Worm (Caenorhabditis elegans) whole organism, dauer: ENCODE data around the gene K01F9.2.

Source experiments
- unc-62 ChIP-seq: sonication (generic microtip); optimal IDR thresholded peaks from 2 replicates; lab custom pipeline; 2017; ENCODE audit warnings: missing biosample characterization, missing genetic modification reagents, missing genetic modification characterization

K01F9.2 gene

ce11 chrIII:8889931-8890330 is 13.0 kb upstream of the K01F9.2 start, which contains the start of gene lnkn-1:
Gene lnkn-1, plus strand, starts transcription at chrIII:8890231.
- no peak for TF ChIP-seq unc-62 (GFP tag; lab: Kevin White, UChicago)

DNA sequence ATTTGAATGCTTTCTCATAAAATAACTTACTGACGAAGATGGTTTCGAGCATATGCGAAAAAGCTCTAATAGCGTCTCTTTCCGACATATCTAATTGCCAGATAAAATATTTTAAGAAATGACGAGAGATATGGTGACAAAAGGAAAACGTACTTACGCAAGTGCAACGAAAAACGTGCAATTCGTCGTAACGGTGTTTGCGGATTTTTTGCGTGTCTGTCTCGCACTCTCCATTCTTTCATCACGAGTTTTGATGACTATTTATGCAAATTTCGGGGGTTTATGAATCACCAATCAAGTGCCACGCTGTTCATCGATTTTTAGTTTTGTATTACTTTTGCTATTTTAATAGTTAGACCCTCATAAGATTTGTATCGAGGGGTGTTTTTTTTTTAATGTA is 12.0 kb upstream of the K01F9.2 start, which contains the start of gene ZK637.14:
Gene ZK637.14, minus strand, starts transcription at position 201 of the 400 bp plus-strand sequence.
- no peak for TF ChIP-seq unc-62 (GFP tag; lab: Kevin White, UChicago)

- TF ChIP-seq unc-62 (GFP tag; lab: Kevin White, UChicago) = no peak
These were observed 10.4 kb upstream of the K01F9.2 start, which contains the start of gene famh-136 for ce11 chrIII:8887184-8887801. Gene famh-136, plus strand, starts transcription at chrIII:8887751.

ce11 chrIII:8886309-8886708 is 9.4 kb upstream of the K01F9.2 start:
- TF ChIP-seq unc-62 (GFP tag; lab: Kevin White, UChicago) = no peak

- no peak for TF ChIP-seq unc-62 (GFP tag; lab: Kevin White, UChicago)
These were observed 8.2 kb upstream of the K01F9.2 start, which contains the start of gene svop-1 for ce11 chrIII:8885150-8885549. Gene svop-1, minus strand, starts transcription at chrIII:8885488.

- no peak for TF ChIP-seq unc-62 (GFP tag; lab: Kevin White, UChicago)
These were observed 5.4 kb upstream of the K01F9.2 start for ce11 chrIII:8882333-8882732.

ce11 chrIII:8878960-8879359 is 2.0 kb upstream of the K01F9.2 start:
- no peak for TF ChIP-seq unc-62 (GFP tag; lab: Kevin White, UChicago)

DNA sequence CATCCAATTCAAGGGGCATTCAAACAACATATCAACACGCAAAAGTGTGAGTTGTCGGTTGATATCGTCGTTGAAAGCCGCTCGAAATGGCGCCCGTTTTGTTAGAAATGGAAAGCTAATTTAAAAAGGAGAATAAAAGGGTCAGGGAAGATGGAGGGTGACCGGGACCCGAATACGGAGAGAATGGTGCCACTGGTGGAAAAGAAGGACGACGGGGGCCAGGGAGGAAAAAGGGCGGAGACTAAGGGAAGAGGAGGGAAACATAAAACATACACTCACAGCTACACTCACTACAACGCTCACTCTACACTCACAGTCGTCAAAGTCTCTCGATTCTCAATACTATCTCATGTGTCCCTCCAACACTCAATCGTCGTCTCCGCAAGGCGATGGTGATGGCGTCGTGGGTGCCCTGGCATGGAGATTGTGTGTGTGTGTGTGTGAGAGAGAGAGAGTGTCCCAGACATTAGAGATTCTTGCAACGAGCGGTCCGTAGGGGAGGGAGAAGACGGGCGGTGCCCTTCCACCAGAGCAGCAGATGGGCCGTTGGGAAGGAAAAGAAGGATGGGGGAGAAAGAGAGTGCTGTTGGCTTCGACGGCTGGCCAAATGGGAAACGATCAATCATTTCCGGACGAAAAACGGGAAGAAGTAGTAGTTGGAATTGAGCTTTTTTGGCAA is 2.8 kb downstream of the K01F9.2 start:
- TF ChIP-seq unc-62 (GFP tag; lab: Kevin White, UChicago) = no peak

- TF ChIP-seq unc-62 (GFP tag; lab: Kevin White, UChicago) = no peak
These were observed 3.9 kb downstream of the K01F9.2 start for ce11 chrIII:8873045-8873457.

DNA sequence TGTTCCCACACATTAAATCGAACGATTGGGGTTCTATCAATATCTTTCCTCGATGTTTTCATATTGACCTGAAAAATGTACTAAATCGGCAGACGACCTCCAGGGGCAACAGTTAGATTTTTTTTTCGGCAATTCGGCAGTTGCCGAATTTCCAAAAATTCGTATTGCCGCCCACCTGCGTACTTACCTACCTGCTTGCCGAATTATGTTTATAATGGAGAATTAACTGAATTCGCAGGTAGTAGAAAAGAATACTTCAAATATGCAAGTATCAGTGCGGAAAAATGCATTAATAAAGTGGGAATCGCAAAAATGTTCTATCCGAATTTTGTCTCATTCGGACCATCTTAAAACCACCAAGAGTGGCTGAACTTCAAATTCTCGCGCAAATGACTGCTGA is 7.3 kb downstream of the K01F9.2 start:
- TF ChIP-seq unc-62 (GFP tag; lab: Kevin White, UChicago) = no peak

ce11 chrIII:8867922-8868655 is 8.8 kb downstream of the K01F9.2 start:
- no peak for TF ChIP-seq unc-62 (GFP tag; lab: Kevin White, UChicago)

DNA sequence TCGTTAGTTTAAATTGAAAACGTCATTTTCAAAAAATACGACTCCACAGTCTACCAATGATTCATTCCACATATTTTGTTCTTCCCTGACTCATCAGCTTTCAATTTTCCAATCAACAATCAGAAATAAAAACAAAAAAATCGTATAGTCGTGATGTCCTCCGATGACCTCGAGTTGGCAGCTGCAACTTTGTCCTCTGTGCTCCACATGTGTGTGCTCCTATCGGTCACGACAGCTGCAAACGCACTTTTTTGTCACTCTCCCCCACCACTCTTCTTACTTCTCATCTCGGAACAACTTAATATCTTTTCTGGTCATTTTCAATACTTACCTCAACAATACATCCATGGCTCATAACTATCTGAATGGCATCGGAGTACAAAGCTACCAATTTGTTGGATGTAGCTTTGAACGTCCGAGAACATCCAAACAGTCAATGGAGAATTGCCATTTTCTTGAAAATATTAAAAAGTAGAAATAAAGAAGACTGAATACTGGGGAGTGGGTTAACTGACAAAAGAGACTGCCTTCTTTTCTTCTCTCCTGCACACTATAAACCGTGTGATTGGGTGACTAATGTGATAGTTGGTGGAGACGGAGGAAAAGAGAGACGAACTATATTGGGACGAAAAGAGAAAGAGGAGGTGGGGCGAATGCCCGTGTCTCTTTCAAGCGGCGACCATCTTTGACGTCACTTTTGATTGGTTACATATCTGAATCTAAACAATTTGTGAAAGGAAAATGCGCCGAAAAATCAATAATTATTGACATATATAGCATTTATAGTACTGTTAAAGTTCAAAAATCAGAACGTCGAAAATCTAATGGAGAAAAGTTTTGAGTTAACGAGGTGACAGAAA is 9.7 kb downstream of the K01F9.2 start:
- no peak for TF ChIP-seq unc-62 (GFP tag; lab: Kevin White, UChicago)

DNA sequence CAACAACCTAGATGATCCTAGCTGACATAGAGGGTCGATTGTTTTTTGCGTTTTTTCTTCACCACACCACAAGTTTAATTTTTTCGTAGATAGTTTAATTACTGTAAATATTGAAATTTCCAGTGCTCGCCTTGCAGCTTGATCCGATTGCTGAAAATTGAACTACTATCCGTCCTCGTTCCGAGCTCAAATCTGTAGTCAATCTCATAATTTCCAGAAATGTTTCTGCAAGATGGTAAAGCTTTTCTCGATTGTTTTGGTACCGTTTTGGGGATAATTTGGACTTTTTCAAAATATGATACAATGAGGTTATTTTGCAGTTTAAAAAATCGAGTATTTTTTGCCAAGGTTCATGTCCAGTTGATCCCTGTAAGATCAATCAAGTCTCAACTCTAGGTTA is 10.9 kb downstream of the K01F9.2 start:
- no peak for TF ChIP-seq unc-62 (GFP tag; lab: Kevin White, UChicago)

ce11 chrIII:8865294-8865766 is 11.6 kb downstream of the K01F9.2 start:
- TF ChIP-seq unc-62 (GFP tag; lab: Kevin White, UChicago) = no peak

DNA sequence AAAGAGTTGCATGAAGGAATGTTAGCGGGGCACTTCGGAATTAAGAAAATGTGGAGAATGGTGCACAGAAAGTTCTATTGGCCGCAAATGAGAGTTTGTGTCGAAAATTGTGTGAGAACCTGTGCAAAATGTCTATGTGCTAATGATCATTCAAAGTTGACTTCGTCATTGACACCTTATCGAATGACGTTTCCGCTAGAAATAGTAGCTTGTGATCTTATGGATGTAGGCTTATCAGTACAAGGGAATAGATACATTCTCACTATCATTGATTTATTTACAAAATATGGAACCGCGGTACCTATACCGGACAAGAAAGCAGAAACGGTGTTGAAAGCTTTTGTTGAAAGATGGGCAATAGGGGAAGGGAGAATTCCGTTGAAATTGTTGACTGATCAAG is 18.4 kb downstream of the K01F9.2 start:
- no peak for TF ChIP-seq unc-62 (GFP tag; lab: Kevin White, UChicago)
